Worm (Caenorhabditis elegans) whole organism, L1 larva: ENCODE data around the gene F23H12.7.

ENCODE experiments used
- F16B12.6 ChIP-seq: fragments of 150-350 bp; optimal IDR thresholded peaks from 2 replicates; lab custom pipeline; 2014; ENCODE audit warnings: missing biosample characterization, missing genetic modification characterization
- alr-1 ChIP-seq: fragments of 200-800 bp; sonication (Bioruptor generic); optimal IDR thresholded peaks from 2 replicates; lab custom pipeline; 2018; ENCODE audit warnings: borderline replicate concordance, mild to moderate bottlenecking, missing genetic modification characterization, missing compliant biosample characterization
- ama-1 ChIP-seq: fragments of 150-350 bp; optimal IDR thresholded peaks from 2 replicates; lab custom pipeline; 2014
- blmp-1 ChIP-seq: fragments of 150-350 bp; optimal IDR thresholded peaks from 2 replicates; lab custom pipeline; 2014; ENCODE audit warnings: missing biosample characterization, missing genetic modification characterization
- ceh-63 ChIP-seq: fragments of 200-800 bp; sonication (Bioruptor generic); optimal IDR thresholded peaks from 2 replicates; lab custom pipeline; 2018; ENCODE audit warnings: mild to moderate bottlenecking, missing genetic modification characterization, missing compliant biosample characterization
- ceh-8 ChIP-seq: fragments of 200-800 bp; sonication (Bioruptor generic); optimal IDR thresholded peaks from 2 replicates; lab custom pipeline; 2018; ENCODE audit warnings: mild to moderate bottlenecking, missing genetic modification characterization, moderate library complexity, missing compliant biosample characterization
- ceh-82 ChIP-seq, 3 experiments: fragments of 150-350 bp in 1 of 3; sonication (generic microtip) in 2 of 3; optimal IDR thresholded peaks; 2 replicates each; lab custom pipeline; 2014 to 2017; ENCODE audit warnings: missing biosample characterization in 3 of 3, missing genetic modification characterization in 3 of 3
- ceh-90 ChIP-seq: sonication (generic microtip); optimal IDR thresholded peaks from 2 replicates; lab custom pipeline; 2016; ENCODE audit warnings: missing genetic modification characterization, missing compliant biosample characterization
- efl-1 ChIP-seq, 4 experiments: fragments of 150-350 bp; optimal IDR thresholded peaks in 3 of 4; peaks in 1 of 4; 1 replicate in 1 of 4; 2 replicates in 3 of 4; lab custom pipeline; 2014; ENCODE audit warnings: missing biosample characterization in 2 of 4, missing genetic modification characterization in 2 of 4, missing genetic modification reagents in 2 of 4
- efl-3 ChIP-seq: fragments of 200-800 bp; sonication (Bioruptor generic); optimal IDR thresholded peaks from 2 replicates; lab custom pipeline; 2018; ENCODE audit warnings: mild to moderate bottlenecking, missing genetic modification characterization, missing compliant biosample characterization
- egl-13 ChIP-seq: sonication (generic microtip); optimal IDR thresholded peaks from 2 replicates; lab custom pipeline; 2016; ENCODE audit warnings: missing genotype, missing genetic modification reagents, missing genetic modification characterization, missing compliant biosample characterization
- egl-27 ChIP-seq, 2 experiments: fragments of 150-350 bp in 1 of 2; sonication (generic microtip); optimal IDR thresholded peaks; 3 replicates each; lab custom pipeline; 2017 to 2018; ENCODE audit warnings: missing biosample characterization in 2 of 2, missing genetic modification characterization in 2 of 2, missing genetic modification reagents in 2 of 2
- elt-2 ChIP-seq: sonication (generic microtip); optimal IDR thresholded peaks from 2 replicates; lab custom pipeline; 2016; ENCODE audit warnings: missing genetic modification characterization, mild to moderate bottlenecking, inconsistent platforms, missing compliant biosample characterization, missing genetic modification reagents
- elt-3 ChIP-seq, 6 experiments: fragments of 150-350 bp in 1 of 6; sonication (generic microtip); optimal IDR thresholded peaks; 2 replicates each; lab custom pipeline; 2017 to 2018; ENCODE audit warnings: missing biosample characterization in 6 of 6, missing genetic modification characterization in 6 of 6, inconsistent platforms in 1 of 6
- ets-5 ChIP-seq: fragments of 200-800 bp; sonication (Bioruptor generic); IDR thresholded peaks from 2 replicates; pipeline ENCODE4 v1.3.6; 2022; ENCODE audit warnings: missing genetic modification characterization, missing compliant biosample characterization
- fkh-10 ChIP-seq: sonication (generic microtip); optimal IDR thresholded peaks from 2 replicates; lab custom pipeline; 2017; ENCODE audit warnings: missing biosample characterization, missing genetic modification reagents, missing genetic modification characterization
- fos-1 ChIP-seq: fragments of 150-350 bp; optimal IDR thresholded peaks from 2 replicates; lab custom pipeline; 2014; ENCODE audit warnings: missing biosample characterization, missing genetic modification characterization
- hlh-4 ChIP-seq: sonication (generic microtip); optimal IDR thresholded peaks from 2 replicates; lab custom pipeline; 2016; ENCODE audit warnings: mild to moderate bottlenecking, missing genetic modification characterization, missing compliant biosample characterization
- isw-1 ChIP-seq: fragments of 200-800 bp; sonication (Bioruptor generic); IDR thresholded peaks from 2 replicates; pipeline ENCODE4 v1.3.6; 2022; ENCODE audit warnings: missing genetic modification characterization, missing compliant biosample characterization
- lin-15B ChIP-seq: fragments of 150-350 bp; sonication (generic microtip); optimal IDR thresholded peaks from 3 replicates; lab custom pipeline; 2014; ENCODE audit warnings: missing biosample characterization, missing genetic modification characterization
- lin-35 ChIP-seq, 2 experiments: fragments of 150-350 bp; optimal IDR thresholded peaks; 2 replicates each; lab custom pipeline; 2014; ENCODE audit warnings: missing biosample characterization in 2 of 2, missing genetic modification characterization in 2 of 2, missing genetic modification reagents in 2 of 2
- mdl-1 ChIP-seq, 2 experiments: fragments of 150-350 bp; optimal IDR thresholded peaks; 2 replicates each; lab custom pipeline; 2014 to 2017; ENCODE audit warnings: missing biosample characterization in 2 of 2, missing genetic modification characterization in 2 of 2, inconsistent platforms in 1 of 2
- nhr-11 ChIP-seq: fragments of 150-350 bp; optimal IDR thresholded peaks from 2 replicates; lab custom pipeline; 2014; ENCODE audit warnings: missing biosample characterization, missing genetic modification characterization
- nhr-20 ChIP-seq: sonication (generic microtip); optimal IDR thresholded peaks from 2 replicates; lab custom pipeline; 2016; ENCODE audit warnings: mild to moderate bottlenecking, missing genetic modification characterization, missing compliant biosample characterization
- nhr-28 ChIP-seq: fragments of 150-350 bp; optimal IDR thresholded peaks from 2 replicates; lab custom pipeline; 2014; ENCODE audit warnings: missing biosample characterization, missing genetic modification characterization
- nhr-47 ChIP-seq: sonication (generic microtip); optimal IDR thresholded peaks from 2 replicates; lab custom pipeline; 2016; ENCODE audit warnings: mild to moderate bottlenecking, missing genetic modification characterization, moderate library complexity, missing compliant biosample characterization
- nhr-76 ChIP-seq: sonication (generic microtip); optimal IDR thresholded peaks from 2 replicates; lab custom pipeline; 2017; ENCODE audit warnings: missing biosample characterization, missing genetic modification characterization
- nhr-85 ChIP-seq: sonication (generic microtip); peaks from one replicate; lab custom pipeline; 2016; ENCODE audit warnings: missing genetic modification characterization, inconsistent platforms, missing compliant biosample characterization
- nhr-90 ChIP-seq: sonication (generic microtip); optimal IDR thresholded peaks from 2 replicates; lab custom pipeline; 2016; ENCODE audit warnings: mild to moderate bottlenecking, missing genetic modification characterization, missing compliant biosample characterization; ENCODE audit not compliant: poor library complexity
- pag-3 ChIP-seq: sonication (generic microtip); optimal IDR thresholded peaks from 2 replicates; lab custom pipeline; 2017; ENCODE audit warnings: missing genetic modification characterization, mild to moderate bottlenecking, missing compliant biosample characterization, antibody characterized with exemption, borderline replicate concordance; ENCODE audit not compliant: insufficient read depth
- pax-3 ChIP-seq: fragments of 200-800 bp; sonication (Bioruptor generic); optimal IDR thresholded peaks from 2 replicates; lab custom pipeline; 2018; ENCODE audit warnings: mild to moderate bottlenecking, missing genetic modification characterization, moderate library complexity, missing compliant biosample characterization
- rnt-1 ChIP-seq: sonication (generic microtip); optimal IDR thresholded peaks from 2 replicates; lab custom pipeline; 2016; ENCODE audit warnings: mild to moderate bottlenecking, missing genetic modification characterization, moderate library complexity, missing compliant biosample characterization
- unc-130 ChIP-seq: fragments of 150-350 bp; optimal IDR thresholded peaks from 2 replicates; lab custom pipeline; 2017; ENCODE audit warnings: missing biosample characterization, missing genetic modification characterization, inconsistent platforms
- unc-86 ChIP-seq: sonication (generic microtip); optimal IDR thresholded peaks from 2 replicates; lab custom pipeline; 2016; ENCODE audit warnings: missing genetic modification characterization, missing compliant biosample characterization
- xbp-1 ChIP-seq: sonication (generic microtip); optimal IDR thresholded peaks from 2 replicates; lab custom pipeline; 2016; ENCODE audit warnings: missing genetic modification characterization, missing compliant biosample characterization
- zip-4 ChIP-seq: fragments of 200-800 bp; sonication (Bioruptor generic); optimal IDR thresholded peaks from 2 replicates; lab custom pipeline; 2018; ENCODE audit warnings: mild to moderate bottlenecking, missing genetic modification characterization, moderate library complexity, missing compliant biosample characterization

The F23H12.7 gene

DNA sequence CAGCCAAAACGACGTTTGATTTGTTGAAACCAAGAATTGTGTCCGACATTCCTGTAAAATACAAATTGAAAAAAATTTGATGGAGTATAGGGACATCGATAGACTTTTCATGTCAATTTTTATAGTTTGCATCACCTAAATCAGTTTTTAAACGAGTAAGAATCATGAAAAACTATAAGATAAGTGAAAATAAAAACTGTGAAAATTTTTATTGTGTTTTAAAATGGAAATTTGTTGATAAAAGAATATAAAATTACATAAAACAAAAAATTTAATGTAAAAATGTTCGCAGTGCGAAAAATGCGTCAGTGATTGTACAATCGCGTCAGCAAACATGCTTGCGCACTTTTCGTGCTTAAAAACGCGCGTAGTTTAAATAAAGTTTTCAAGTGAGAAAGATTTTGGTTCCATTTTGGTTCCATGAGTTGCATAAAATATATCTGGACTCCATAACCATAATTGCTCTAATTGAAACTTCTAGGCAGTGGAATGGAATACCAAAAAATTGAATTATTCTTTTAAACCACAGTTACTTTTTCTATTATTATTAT lies 28.0 kb upstream of the F23H12.7 start, which contains the start of gene tomm-20 (continued):
- TF ChIP-seq nhr-90 (tag; lab: Kevin White, UChicago) (peak; percentile 97), rnt-1 (peak; percentile 96), unc-130 (peak; percentile 93), zip-4 (peak; percentile 83), egl-13 (tag; lab: Kevin White, UChicago) (peak; percentile 91)

DNA sequence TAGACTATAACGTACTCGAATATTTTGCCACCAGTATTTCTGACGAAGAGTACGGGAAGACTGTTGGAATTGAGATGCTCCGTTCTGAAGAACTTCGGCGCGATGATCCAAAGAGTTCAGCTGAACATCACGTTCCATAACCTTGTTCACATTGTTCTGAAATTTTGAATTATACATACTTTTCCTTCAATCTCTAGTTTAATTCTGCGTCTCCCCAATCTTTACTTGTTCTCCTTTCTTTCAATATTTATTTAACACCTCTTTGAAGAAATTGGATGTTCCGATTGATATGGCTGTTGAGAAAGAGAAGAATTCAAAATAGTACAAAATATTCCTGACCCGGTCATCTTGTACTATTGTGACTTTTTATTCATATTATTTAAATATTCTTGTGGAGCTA lies 26.6 kb upstream of the F23H12.7 start, which contains the start of gene F23H12.3:
TSS of gene F23H12.3 (plus strand) at position 301 of the 400 bp plus-strand sequence.
- TF ChIP-seq isw-1 (GFP tag; lab: Robert Waterston, UW) (no peak), ama-1 (lab: Kevin White, UChicago) (no peak), nhr-76 (tag; lab: Kevin White, UChicago) (no peak), pag-3 (tag; lab: Kevin White, UChicago) (no peak), ceh-63 (GFP tag; lab: Kevin White, UChicago) (no peak), F16B12.6 (tag; lab: Kevin White, UChicago) (no peak), fkh-10 (GFP tag; lab: Kevin White, UChicago) (no peak), fos-1 (tag; lab: Kevin White, UChicago) (no peak), lin-15B (no peak), ceh-90 (tag; lab: Kevin White, UChicago) (no peak), pax-3 (no peak), nhr-28 (tag; lab: Kevin White, UChicago) (no peak), ceh-8 (no peak), nhr-47 (tag; lab: Kevin White, UChicago) (no peak), efl-3 (no peak), ets-5 (GFP tag; lab: Robert Waterston, UW) (no peak), mdl-1 (tag; optimal IDR thresholded peaks at IDR 0.05; lab: Kevin White, UChicago) (no peak)

DNA sequence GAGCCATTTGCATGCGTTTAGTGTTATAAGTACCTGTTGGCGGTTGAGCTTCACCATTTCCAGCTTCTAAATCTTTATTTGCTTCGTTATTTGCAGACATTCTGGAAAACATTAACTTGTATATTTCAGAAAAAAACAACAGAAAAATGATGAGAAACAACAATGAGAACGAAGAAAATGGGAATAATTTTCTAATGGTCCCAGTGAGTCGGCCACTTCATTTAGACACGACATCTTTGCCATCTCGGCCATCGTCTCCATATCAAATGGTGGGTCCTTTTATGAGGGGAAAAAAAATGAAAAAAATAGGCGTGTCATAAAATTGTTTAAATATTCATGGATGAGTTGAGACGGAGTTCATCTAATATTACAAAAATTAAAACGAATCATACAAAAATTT lies 25.7 kb upstream of the F23H12.7 start, which contains the start of gene snb-2:
TSS of gene snb-2 (minus strand) at position 101 of the 400 bp plus-strand sequence.
- TF ChIP-seq alr-1 (no peak), nhr-85 (no peak), egl-27 (tag; optimal IDR thresholded peaks at IDR 0.05; lab: Kevin White, UChicago) (no peak), nhr-11 (no peak), xbp-1 (no peak), hlh-4 (tag; lab: Kevin White, UChicago) (no peak)

ce11 chrV:12347854-12348253 lies 23.6 kb upstream of the F23H12.7 start:
- peak in 1 of 2 experiments; percentile 6 for TF ChIP-seq lin-35 (GFP tag; optimal IDR thresholded peaks at IDR 0.05; lab: Kevin White, UChicago)
- TF ChIP-seq unc-86 (tag; lab: Kevin White, UChicago): no peak
- peak; percentile 26 for TF ChIP-seq elt-2 (tag; lab: Kevin White, UChicago)

ce11 chrV:12349365-12349764 lies 22.1 kb upstream of the F23H12.7 start:
- TF ChIP-seq blmp-1 (tag; lab: Kevin White, UChicago): peak; percentile 96
- TF ChIP-seq egl-27 (tag; optimal IDR thresholded peaks at IDR 0.05; lab: Kevin White, UChicago): no peak
- no peak for TF ChIP-seq zip-4
- TF ChIP-seq, all 84 proteins: peak for 1

ce11 chrV:12351842-12352241 lies 19.6 kb upstream of the F23H12.7 start:
- TF ChIP-seq ceh-82 (tag; optimal IDR thresholded peaks at IDR 0.05; lab: Kevin White, UChicago) (no peak), blmp-1 (tag; lab: Kevin White, UChicago) (peak; percentile 29), nhr-20 (tag; lab: Kevin White, UChicago) (peak; percentile 3), elt-3 (tag; optimal IDR thresholded peaks at IDR 0.05; lab: Kevin White, UChicago) (peak in 1 of 6 experiments; percentile 7), efl-1 (optimal IDR thresholded peaks at IDR 0.05; lab: Kevin White, UChicago) (no peak), efl-1 (GFP tag; optimal IDR thresholded peaks at IDR 0.05 in 1 of 2; lab: Kevin White, UChicago) (peak in 1 of 2 experiments; percentile 78)
